Worm (Caenorhabditis elegans) whole organism, young adult: ENCODE results near the gene cyp-35C1.

Experiments
- B0019.2 ChIP-seq: fragments of 200-800 bp; sonication (Bioruptor generic); conservative IDR thresholded peaks from 2 replicates; pipeline ENCODE4 v1.3.6; 2022; ENCODE audit warnings: missing genetic modification reagents, missing genetic modification characterization, missing compliant biosample characterization
- B0261.1 ChIP-seq: sonication (generic microtip); optimal IDR thresholded peaks from 2 replicates; lab custom pipeline; 2016; ENCODE audit warnings: mild to moderate bottlenecking, missing genetic modification characterization, moderate library complexity, missing compliant biosample characterization
- C17E4.6 ChIP-seq: fragments of 200-800 bp; sonication (Bioruptor generic); IDR thresholded peaks from 2 replicates; pipeline ENCODE4 v1.3.6; 2022; ENCODE audit warnings: missing genetic modification reagents, missing genetic modification characterization, missing compliant biosample characterization
- D2030.7 ChIP-seq: fragments of 200-800 bp; sonication (Bioruptor generic); IDR thresholded peaks from 2 replicates; pipeline ENCODE4 v1.3.6; 2022; ENCODE audit warnings: missing genetic modification reagents, missing genetic modification characterization, missing compliant biosample characterization
- F10E7.11 ChIP-seq: sonication (generic microtip); optimal IDR thresholded peaks from 2 replicates; lab custom pipeline; 2017; ENCODE audit warnings: mild to moderate bottlenecking, missing genetic modification characterization, moderate library complexity, missing compliant biosample characterization
- F33H1.4 ChIP-seq: fragments of 200-800 bp; sonication (Bioruptor generic); IDR thresholded peaks from 2 replicates; pipeline ENCODE4 v1.3.6; 2022; ENCODE audit warnings: missing genetic modification reagents, missing genetic modification characterization, missing compliant biosample characterization
- F39B2.1 ChIP-seq: fragments of 200-800 bp; sonication (Bioruptor generic); IDR thresholded peaks from 2 replicates; pipeline ENCODE4 v1.3.6; 2022; ENCODE audit warnings: missing genetic modification reagents, missing genetic modification characterization, missing compliant biosample characterization
- F52B5.7 ChIP-seq: sonication (generic microtip); optimal IDR thresholded peaks from 2 replicates; lab custom pipeline; 2016; ENCODE audit warnings: mild to moderate bottlenecking, missing genetic modification characterization, missing compliant biosample characterization
- F55B11.4 ChIP-seq: sonication (generic microtip); optimal IDR thresholded peaks from 2 replicates; lab custom pipeline; 2016; ENCODE audit warnings: missing compliant biosample characterization, missing genetic modification characterization, borderline replicate concordance; ENCODE audit not compliant: insufficient read depth
- F57C9.4 ChIP-seq: sonication (generic microtip); optimal IDR thresholded peaks from 2 replicates; lab custom pipeline; 2017; ENCODE audit warnings: mild to moderate bottlenecking, missing genetic modification characterization, missing compliant biosample characterization
- K11D2.4 ChIP-seq: fragments of 200-800 bp; sonication (Bioruptor generic); IDR thresholded peaks from 2 replicates; pipeline ENCODE4 v1.3.6; 2022; ENCODE audit warnings: missing genetic modification reagents, missing genetic modification characterization, missing compliant biosample characterization
- Y53G8AR.9 ChIP-seq: fragments of 200-800 bp; sonication (Bioruptor generic); conservative IDR thresholded peaks from 2 replicates; pipeline ENCODE4 v1.3.6; 2022; ENCODE audit warnings: missing genetic modification reagents, missing genetic modification characterization, missing compliant biosample characterization
- Y56A3A.18 ChIP-seq: fragments of 200-800 bp; sonication (Bioruptor generic); IDR thresholded peaks from 2 replicates; pipeline ENCODE4 v1.3.6; 2022; ENCODE audit warnings: missing genetic modification reagents, missing genetic modification characterization, missing compliant biosample characterization
- attf-3 ChIP-seq: fragments of 200-800 bp; sonication (Bioruptor generic); conservative IDR thresholded peaks from 2 replicates; pipeline ENCODE4 v1.3.6; 2022; ENCODE audit warnings: missing genetic modification reagents, missing genetic modification characterization, missing compliant biosample characterization
- attf-6 ChIP-seq: fragments of 200-800 bp; sonication (Bioruptor generic); IDR thresholded peaks from 2 replicates; pipeline ENCODE4 v1.3.6; 2022; ENCODE audit warnings: missing genetic modification reagents, missing genetic modification characterization, missing compliant biosample characterization
- bed-1 ChIP-seq: fragments of 200-800 bp; sonication (Bioruptor generic); IDR thresholded peaks from 2 replicates; pipeline ENCODE4 v1.3.6; 2022; ENCODE audit warnings: missing genetic modification reagents, missing genetic modification characterization, missing compliant biosample characterization
- ceh-27 ChIP-seq: fragments of 200-800 bp; sonication (Bioruptor generic); optimal IDR thresholded peaks from 2 replicates; lab custom pipeline; 2018; ENCODE audit warnings: mild to moderate bottlenecking, missing genetic modification characterization, moderate library complexity, missing compliant biosample characterization
- ceh-58 ChIP-seq: fragments of 200-800 bp; sonication (Bioruptor generic); IDR thresholded peaks from 2 replicates; pipeline ENCODE4 v1.3.6; 2022; ENCODE audit warnings: missing genetic modification characterization, missing compliant biosample characterization
- die-1 ChIP-seq: sonication (generic microtip); optimal IDR thresholded peaks from 2 replicates; lab custom pipeline; 2016; ENCODE audit warnings: missing genotype, mild to moderate bottlenecking, missing genetic modification characterization, missing compliant biosample characterization
- dox-1 ChIP-seq: fragments of 200-800 bp; sonication (Bioruptor generic); IDR thresholded peaks from 2 replicates; pipeline ENCODE4 v1.3.6; 2022; ENCODE audit warnings: missing genetic modification reagents, missing genetic modification characterization, missing compliant biosample characterization
- dpff-1 ChIP-seq: sonication (generic microtip); optimal IDR thresholded peaks from 2 replicates; lab custom pipeline; 2017; ENCODE audit warnings: mild to moderate bottlenecking, missing genetic modification characterization, missing compliant biosample characterization
- dpl-1 ChIP-seq: fragments of 150-350 bp; optimal IDR thresholded peaks from 2 replicates; lab custom pipeline; 2014; ENCODE audit warnings: missing biosample characterization, missing genetic modification reagents, missing genetic modification characterization
- fkh-3 ChIP-seq: sonication (generic microtip); optimal IDR thresholded peaks from 2 replicates; lab custom pipeline; 2016; ENCODE audit warnings: mild to moderate bottlenecking, missing genetic modification characterization, missing compliant biosample characterization
- hmg-1.2 ChIP-seq: fragments of 200-800 bp; sonication (Bioruptor generic); IDR thresholded peaks from 2 replicates; pipeline ENCODE4 v1.3.6; 2022; ENCODE audit warnings: missing genetic modification reagents, missing genetic modification characterization, missing compliant biosample characterization
- hsf-1 ChIP-seq: fragments of 200-800 bp; sonication (Bioruptor generic); IDR thresholded peaks from 2 replicates; pipeline ENCODE4 v1.3.6; 2022; ENCODE audit warnings: missing genetic modification reagents, missing genetic modification characterization, missing compliant biosample characterization
- lag-1 ChIP-seq: fragments of 200-800 bp; sonication (Bioruptor generic); IDR thresholded peaks from 2 replicates; pipeline ENCODE4 v1.3.6; 2022; ENCODE audit warnings: missing genetic modification reagents, missing genetic modification characterization, missing compliant biosample characterization
- let-526 ChIP-seq: fragments of 200-800 bp; sonication (Bioruptor generic); IDR thresholded peaks from 2 replicates; pipeline ENCODE4 v1.3.6; 2022; ENCODE audit warnings: missing genetic modification reagents, missing genetic modification characterization, missing compliant biosample characterization
- let-607 ChIP-seq, 2 experiments: fragments of 200-800 bp in 1 of 2; sonication (Bioruptor generic) in 1 of 2; sonication (generic microtip) in 1 of 2; optimal IDR thresholded peaks; 2 replicates each; lab custom pipeline; 2016 to 2018; ENCODE audit warnings: mild to moderate bottlenecking in 2 of 2, missing compliant biosample characterization in 2 of 2, missing genetic modification characterization in 2 of 2, moderate library complexity in 2 of 2, missing genotype in 1 of 2
- lir-1 ChIP-seq: fragments of 200-800 bp; sonication (Bioruptor generic); conservative IDR thresholded peaks from 2 replicates; pipeline ENCODE4 v1.3.6; 2022; ENCODE audit warnings: missing genetic modification reagents, missing genetic modification characterization, missing compliant biosample characterization
- madf-6 ChIP-seq: fragments of 200-800 bp; sonication (Bioruptor generic); IDR thresholded peaks from 2 replicates; pipeline ENCODE4 v1.3.6; 2022; ENCODE audit warnings: missing genetic modification reagents, missing genetic modification characterization, missing compliant biosample characterization
- mes-4 ChIP-seq: sonication (generic microtip); optimal IDR thresholded peaks from 2 replicates; lab custom pipeline; 2016; ENCODE audit warnings: missing genotype, missing genetic modification characterization, missing compliant biosample characterization
- mxl-1 ChIP-seq: sonication (generic microtip); optimal IDR thresholded peaks from 2 replicates; lab custom pipeline; 2016; ENCODE audit warnings: missing genetic modification characterization, missing compliant biosample characterization
- nfyb-1 ChIP-seq: fragments of 200-800 bp; sonication (Bioruptor generic); IDR thresholded peaks from 2 replicates; pipeline ENCODE4 v1.3.6; 2022; ENCODE audit warnings: missing genetic modification reagents, missing genetic modification characterization, missing compliant biosample characterization
- pha-4 ChIP-seq: fragments of 150-350 bp; sonication (generic microtip); optimal IDR thresholded peaks from 2 replicates; lab custom pipeline; 2014; ENCODE audit warnings: missing biosample characterization, missing genetic modification reagents, missing genetic modification characterization
- rec-8 ChIP-seq, 2 experiments: sonication (generic microtip); optimal IDR thresholded peaks; 2 replicates each; lab custom pipeline; 2016; ENCODE audit warnings: mild to moderate bottlenecking in 2 of 2, missing genetic modification characterization in 2 of 2, missing genetic modification reagents in 2 of 2, missing genotype in 2 of 2, missing biosample characterization in 1 of 2, missing compliant biosample characterization in 1 of 2, moderate library complexity in 1 of 2
- rpc-1 ChIP-seq, 2 experiments: fragments of 150-350 bp in 1 of 2; sonication (generic microtip) in 1 of 2; optimal IDR thresholded peaks; 2 replicates each; lab custom pipeline; 2014 to 2018; ENCODE audit warnings: missing biosample characterization in 1 of 2, missing genetic modification characterization in 1 of 2, missing genetic modification reagents in 1 of 2, missing genotype in 1 of 2
- sdz-38 ChIP-seq: sonication (generic microtip); optimal IDR thresholded peaks from 2 replicates; lab custom pipeline; 2016; ENCODE audit warnings: missing genotype, missing genetic modification characterization, missing compliant biosample characterization
- snpc-1.1 ChIP-seq: sonication (generic microtip); optimal IDR thresholded peaks from 2 replicates; lab custom pipeline; 2017; ENCODE audit warnings: missing genetic modification characterization, mild to moderate bottlenecking, missing compliant biosample characterization, antibody characterized with exemption, moderate library complexity, missing genotype, missing genetic modification reagents; ENCODE audit not compliant: insufficient read depth
- snpc-1.3 ChIP-seq: sonication (generic microtip); optimal IDR thresholded peaks from 2 replicates; lab custom pipeline; 2017; ENCODE audit warnings: missing genetic modification characterization, mild to moderate bottlenecking, missing compliant biosample characterization, antibody characterized with exemption, moderate library complexity, missing genotype, missing genetic modification reagents; ENCODE audit not compliant: insufficient read depth
- snpc-3.4 ChIP-seq: sonication (generic microtip); optimal IDR thresholded peaks from 2 replicates; lab custom pipeline; 2017; ENCODE audit warnings: missing genetic modification characterization, mild to moderate bottlenecking, missing compliant biosample characterization, antibody characterized with exemption, moderate library complexity, missing genotype, missing genetic modification reagents
- snpc-4 ChIP-seq, 5 experiments: fragments of 150-350 bp in 1 of 5; sonication (generic microtip) in 4 of 5; optimal IDR thresholded peaks; 2 replicates each; lab custom pipeline; 2014 to 2018; ENCODE audit warnings: missing genetic modification characterization in 5 of 5, missing biosample characterization in 3 of 5, antibody characterized with exemption in 2 of 5, mild to moderate bottlenecking in 2 of 5, missing compliant biosample characterization in 2 of 5, missing genotype in 2 of 5, moderate library complexity in 2 of 5, missing genetic modification reagents in 1 of 5
- sptf-2 ChIP-seq: fragments of 200-800 bp; sonication (Bioruptor generic); optimal IDR thresholded peaks from 2 replicates; lab custom pipeline; 2018; ENCODE audit warnings: mild to moderate bottlenecking, missing genetic modification characterization, missing compliant biosample characterization
- tlf-1 ChIP-seq: fragments of 200-800 bp; sonication (Bioruptor generic); optimal IDR thresholded peaks from 2 replicates; lab custom pipeline; 2018; ENCODE audit warnings: mild to moderate bottlenecking, missing genetic modification characterization, missing compliant biosample characterization
- ztf-6 ChIP-seq: fragments of 200-800 bp; sonication (Bioruptor generic); IDR thresholded peaks from 2 replicates; pipeline ENCODE4 v1.3.6; 2022; ENCODE audit warnings: missing genetic modification reagents, missing genetic modification characterization, missing compliant biosample characterization

cyp-35C1 gene

ce11 chrV:13908120-13908915 lies 10.0 kb upstream of the cyp-35C1 start (continued):
- TF ChIP-seq attf-3 (0 out of 2 replicates have a peak, but pooled peaks have one; percentile 8), sptf-2 (GFP tag; lab: Kevin White, UChicago) (no peak), mes-4 (tag; lab: Kevin White, UChicago) (no peak), lir-1 (no peak), let-526 (GFP tag; lab: Robert Waterston, UW) (no peak), nfyb-1 (peak; percentile 64), F10E7.11 (tag; lab: Kevin White, UChicago) (no peak), dpl-1 (GFP tag; lab: Kevin White, UChicago) (no peak), ztf-6 (GFP tag; lab: Robert Waterston, UW) (no peak), dox-1 (peak; percentile 57), B0019.2 (GFP tag; lab: Robert Waterston, UW) (no peak), hsf-1 (GFP tag; lab: Robert Waterston, UW) (no peak), tlf-1 (GFP tag; lab: Kevin White, UChicago) (no peak), Y56A3A.18 (GFP tag; lab: Robert Waterston, UW) (peak; percentile 7; the same call in 1 of the 2 replicates), ceh-27 (no peak), Y53G8AR.9 (GFP tag; lab: Robert Waterston, UW) (no peak), attf-6 (GFP tag; lab: Robert Waterston, UW) (no peak; the same call in 1 of the 2 replicates), snpc-1.3 (tag; lab: Kevin White, UChicago) (no peak), rpc-1 (optimal IDR thresholded peaks at IDR 0.05; lab: Kevin White, UChicago) (no peak), rpc-1 (tag; optimal IDR thresholded peaks at IDR 0.05; lab: Kevin White, UChicago) (no peak), die-1 (tag; lab: Kevin White, UChicago) (no peak), ceh-58 (GFP tag; lab: Robert Waterston, UW) (no peak), madf-6 (no peak), let-607 (tag; optimal IDR thresholded peaks at IDR 0.05; lab: Kevin White, UChicago) (no peak), F55B11.4 (tag; lab: Kevin White, UChicago) (no peak), lag-1 (GFP tag; lab: Robert Waterston, UW) (no peak), K11D2.4 (GFP tag; lab: Robert Waterston, UW) (peak; percentile 45), F39B2.1 (no peak), F33H1.4 (GFP tag; lab: Robert Waterston, UW) (no peak), F52B5.7 (tag; lab: Kevin White, UChicago) (no peak), dpff-1 (tag; lab: Kevin White, UChicago) (no peak), F57C9.4 (no peak)
- TF ChIP-seq, all 124 proteins: peak for 17

ce11 chrV:13907557-13908104 lies 9.3 kb upstream of the cyp-35C1 start:
- TF ChIP-seq C17E4.6 (GFP tag; lab: Robert Waterston, UW), result 0 out of 2 replicates have a peak, but pooled peaks have one; percentile 34
- TF ChIP-seq snpc-1.3 (tag; lab: Kevin White, UChicago), result no peak
- no peak; the same call in 1 of the 2 replicates for TF ChIP-seq B0019.2 (GFP tag; lab: Robert Waterston, UW)
- TF ChIP-seq sdz-38 (tag; lab: Kevin White, UChicago), result no peak
- TF ChIP-seq ceh-27, result peak; percentile 41
- TF ChIP-seq bed-1, result no peak
- TF ChIP-seq D2030.7 (GFP tag; lab: Robert Waterston, UW), result no peak; the same call in 1 of the 2 replicates
- TF ChIP-seq let-607 (tag; optimal IDR thresholded peaks at IDR 0.05; lab: Kevin White, UChicago), result peak; percentile 4 to 34
- TF ChIP-seq snpc-4 (GFP tag; optimal IDR thresholded peaks at IDR 0.05; lab: Kevin White, UChicago), result no peak
- TF ChIP-seq snpc-4 (tag; optimal IDR thresholded peaks at IDR 0.05; lab: Kevin White, UChicago), result peak in 1 of 4 experiments; percentile 34
- peak; percentile 56 for TF ChIP-seq hmg-1.2 (GFP tag; lab: Robert Waterston, UW)
- peak; percentile 55 for TF ChIP-seq pha-4 (tag; lab: Kevin White, UChicago)
- no peak for TF ChIP-seq rec-8 (tag; optimal IDR thresholded peaks at IDR 0.05; lab: Kevin White, UChicago)
- no peak for TF ChIP-seq fkh-3
- TF ChIP-seq snpc-3.4 (tag; lab: Kevin White, UChicago), result no peak
- no peak for TF ChIP-seq mxl-1 (tag; lab: Kevin White, UChicago)
- TF ChIP-seq snpc-1.1 (tag; lab: Kevin White, UChicago), result no peak
- TF ChIP-seq B0261.1, result no peak
